Fruit fly (Drosophila melanogaster) whole organism, embryonic: Measurements from ENCODE around the gene RpL37A.
A peak's percentile ranks its signal among the peaks of the same experiment; 100 is the strongest.

ENCODE experiments used
- B-H1 ChIP-seq: fragments of 200-800 bp; sonication (Bioruptor generic); IDR thresholded peaks from 3 replicates; pipeline ENCODE4 v1.3.6; 2022; ENCODE audit warnings: missing biosample characterization, missing genetic modification characterization
- CG10267 ChIP-seq: fragments of 200-800 bp; sonication (Bioruptor generic); optimal IDR thresholded peaks from 2 replicates; lab custom pipeline; 2018; ENCODE audit warnings: missing biosample characterization, mild to moderate bottlenecking, missing genetic modification characterization, moderate library complexity
- CG10462 ChIP-seq: fragments of 200-800 bp; sonication (Bioruptor generic); optimal IDR thresholded peaks from 2 replicates; lab custom pipeline; 2016; ENCODE audit warnings: missing biosample characterization, missing genetic modification characterization
- CG11247 ChIP-seq: fragments of 200-800 bp; sonication (Bioruptor generic); IDR thresholded peaks from 2 replicates; pipeline ENCODE4 v1.3.6; 2022; ENCODE audit warnings: missing biosample characterization, missing genetic modification characterization
- CG11560 ChIP-seq: fragments of 200-800 bp; sonication (Bioruptor generic); IDR thresholded peaks from 3 replicates; pipeline ENCODE4 v1.3.6; 2022; ENCODE audit warnings: missing biosample characterization, missing genetic modification characterization
- CG14667 ChIP-seq: fragments of 200-800 bp; sonication (Bioruptor generic); IDR thresholded peaks from 2 replicates; pipeline ENCODE4 v1.3.6; 2022; ENCODE audit warnings: missing biosample characterization, missing genetic modification characterization
- CG15073 ChIP-seq: fragments of 200-800 bp; sonication (Bioruptor generic); optimal IDR thresholded peaks from 2 replicates; lab custom pipeline; 2016; ENCODE audit warnings: missing biosample characterization, missing genetic modification characterization
- CG1647 ChIP-seq: fragments of 200-800 bp; sonication (Bioruptor generic); optimal IDR thresholded peaks from 3 replicates; lab custom pipeline; 2016; ENCODE audit warnings: missing biosample characterization, missing genetic modification characterization
- CG16779 ChIP-seq: fragments of 200-800 bp; sonication (Bioruptor generic); IDR thresholded peaks from 2 replicates; pipeline ENCODE4 v1.3.6; 2022; ENCODE audit warnings: missing biosample characterization, missing genetic modification characterization
- CG17912 ChIP-seq: fragments of 200-800 bp; sonication (Bioruptor generic); optimal IDR thresholded peaks from 2 replicates; lab custom pipeline; 2018; ENCODE audit warnings: missing biosample characterization, mild to moderate bottlenecking, missing genetic modification characterization
- CG2116 ChIP-seq: fragments of 200-800 bp; sonication (Bioruptor generic); optimal IDR thresholded peaks from 3 replicates; lab custom pipeline; 2018; ENCODE audit warnings: missing biosample characterization, mild to moderate bottlenecking, missing genetic modification characterization
- CG4617 ChIP-seq: fragments of 200-800 bp; sonication (Bioruptor generic); optimal IDR thresholded peaks from 3 replicates; lab custom pipeline; 2016; ENCODE audit warnings: missing biosample characterization, missing genetic modification characterization, borderline replicate concordance
- CG6813 ChIP-seq: fragments of 200-800 bp; sonication (Bioruptor generic); optimal IDR thresholded peaks from 2 replicates; lab custom pipeline; 2017; ENCODE audit warnings: missing biosample characterization, missing genetic modification characterization, mild to moderate bottlenecking, moderate library complexity, missing genetic modification reagents
- CG7786 ChIP-seq: fragments of 200-800 bp; sonication (Bioruptor generic); optimal IDR thresholded peaks from 2 replicates; lab custom pipeline; 2016; ENCODE audit warnings: missing biosample characterization, missing genetic modification characterization
- CG7987 ChIP-seq: fragments of 200-800 bp; sonication (Bioruptor generic); optimal IDR thresholded peaks from 2 replicates; lab custom pipeline; 2018; ENCODE audit warnings: missing biosample characterization, mild to moderate bottlenecking, missing genetic modification characterization, moderate library complexity
- CG8089 ChIP-seq: fragments of 200-800 bp; sonication (Bioruptor generic); optimal IDR thresholded peaks from 3 replicates; lab custom pipeline; 2016; ENCODE audit warnings: missing biosample characterization, missing genetic modification characterization
- CG8290 ChIP-seq, 3 experiments: fragments of 200-800 bp; sonication (Bioruptor generic); optimal IDR thresholded peaks; 2 replicates each; lab custom pipeline; 2016 to 2019; ENCODE audit warnings: missing biosample characterization in 3 of 3, missing genetic modification characterization in 3 of 3, mild to moderate bottlenecking in 2 of 3, moderate library complexity in 1 of 3
- CG8359 ChIP-seq: fragments of 200-800 bp; sonication (Bioruptor generic); optimal IDR thresholded peaks from 2 replicates; lab custom pipeline; 2017; ENCODE audit warnings: missing biosample characterization, mild to moderate bottlenecking, missing genetic modification characterization, borderline replicate concordance
- CG8924 ChIP-seq: fragments of 200-800 bp; optimal IDR thresholded peaks from 3 replicates; lab custom pipeline; 2019; ENCODE audit warnings: missing biosample characterization, mild to moderate bottlenecking, missing genetic modification characterization, moderate library complexity
- CG9876 ChIP-seq: fragments of 200-800 bp; sonication (Bioruptor generic); optimal IDR thresholded peaks from 2 replicates; lab custom pipeline; 2016; ENCODE audit warnings: missing biosample characterization, missing genetic modification characterization
- D ChIP-seq, 2 experiments: fragments of 200-800 bp in 1 of 2; fragments of >200 bp in 1 of 2; sonication (Bioruptor generic) in 1 of 2; optimal IDR thresholded peaks; 2 replicates in 1 of 2; 3 replicates in 1 of 2; lab custom pipeline; 2017; ENCODE audit warnings: mild to moderate bottlenecking in 1 of 2, missing biosample characterization in 1 of 2, missing genetic modification characterization in 1 of 2, missing genetic modification reagents in 1 of 2
- HHEX ChIP-seq: fragments of 200-800 bp; sonication (Bioruptor generic); optimal IDR thresholded peaks from 3 replicates; lab custom pipeline; 2017; ENCODE audit warnings: missing biosample characterization, mild to moderate bottlenecking, missing genetic modification characterization, missing genetic modification reagents
- HLH54F ChIP-seq: fragments of 200-800 bp; sonication (Bioruptor generic); optimal IDR thresholded peaks from 3 replicates; lab custom pipeline; 2016; ENCODE audit warnings: missing biosample characterization, missing genetic modification characterization
- Hr3 ChIP-seq: fragments of 200-800 bp; sonication (Bioruptor generic); optimal IDR thresholded peaks from 3 replicates; lab custom pipeline; 2016; ENCODE audit warnings: missing biosample characterization, missing genetic modification characterization
- Kr ChIP-seq: fragments of 200-800 bp; sonication (Bioruptor generic); optimal IDR thresholded peaks from 2 replicates; lab custom pipeline; 2017; ENCODE audit warnings: missing biosample characterization, mild to moderate bottlenecking, missing genetic modification characterization
- Meics ChIP-seq: fragments of 200-800 bp; sonication (Bioruptor generic); optimal IDR thresholded peaks from 2 replicates; lab custom pipeline; 2017; ENCODE audit warnings: missing biosample characterization, mild to moderate bottlenecking, missing genetic modification characterization
- Opbp ChIP-seq: fragments of 200-800 bp; sonication (Bioruptor generic); IDR thresholded peaks from 3 replicates; pipeline ENCODE4 v1.3.6; 2022; ENCODE audit warnings: missing biosample characterization, missing genetic modification characterization; ENCODE audit not compliant: partially characterized antibody
- Scr ChIP-seq: fragments of 200-800 bp; sonication (Bioruptor generic); IDR thresholded peaks from 2 replicates; pipeline ENCODE4 v1.3.6; 2022; ENCODE audit warnings: missing biosample characterization, missing genetic modification characterization; ENCODE audit not compliant: partially characterized antibody
- TFAM ChIP-seq: fragments of 200-800 bp; sonication (Bioruptor generic); optimal IDR thresholded peaks from 2 replicates; lab custom pipeline; 2017; ENCODE audit warnings: missing biosample characterization, missing genetic modification characterization, inconsistent platforms
- Trl ChIP-seq, 3 experiments: fragments of >200 bp in 2 of 3; fragments of 200-800 bp in 1 of 3; sonication (Bioruptor generic) in 1 of 3; optimal IDR thresholded peaks; 2 replicates in 1 of 3; 3 replicates in 2 of 3; lab custom pipeline; 2016 to 2017; ENCODE audit warnings: missing biosample characterization in 1 of 3, missing genetic modification characterization in 1 of 3
- al ChIP-seq: fragments of 200-800 bp; sonication (Bioruptor generic); IDR thresholded peaks from 2 replicates; pipeline ENCODE4 v1.3.6; 2022; ENCODE audit warnings: missing biosample characterization, missing genetic modification characterization
- bab2 ChIP-seq: fragments of 200-800 bp; sonication (Bioruptor generic); optimal IDR thresholded peaks from 2 replicates; lab custom pipeline; 2016; ENCODE audit warnings: missing biosample characterization, missing genetic modification characterization
- bigmax ChIP-seq: fragments of 200-800 bp; sonication (Bioruptor generic); optimal IDR thresholded peaks from 2 replicates; lab custom pipeline; 2018; ENCODE audit warnings: missing biosample characterization, mild to moderate bottlenecking, missing genetic modification characterization
- bsh ChIP-seq, 2 experiments: fragments of 200-800 bp; sonication (Bioruptor generic); optimal IDR thresholded peaks; 2 replicates each; lab custom pipeline; 2017 to 2018; ENCODE audit warnings: mild to moderate bottlenecking in 2 of 2, missing biosample characterization in 2 of 2, missing genetic modification characterization in 2 of 2, moderate library complexity in 1 of 2
- crc ChIP-seq: fragments of 200-800 bp; sonication (Bioruptor generic); optimal IDR thresholded peaks from 2 replicates; lab custom pipeline; 2016; ENCODE audit warnings: missing biosample characterization, missing genetic modification characterization
- dmrt11E ChIP-seq: fragments of 200-800 bp; sonication (Bioruptor generic); optimal IDR thresholded peaks from 3 replicates; lab custom pipeline; 2018; ENCODE audit warnings: missing biosample characterization, mild to moderate bottlenecking, missing genetic modification characterization, moderate library complexity
- emc ChIP-seq: fragments of 200-800 bp; sonication (Bioruptor generic); optimal IDR thresholded peaks from 2 replicates; lab custom pipeline; 2016; ENCODE audit warnings: missing biosample characterization, missing genetic modification characterization
- fd64A ChIP-seq: fragments of 200-800 bp; sonication (Bioruptor generic); optimal IDR thresholded peaks from 3 replicates; lab custom pipeline; 2018; ENCODE audit warnings: missing biosample characterization, mild to moderate bottlenecking, missing genetic modification characterization
- fd96Cb ChIP-seq: fragments of 200-800 bp; sonication (Bioruptor generic); optimal IDR thresholded peaks from 2 replicates; lab custom pipeline; 2018; ENCODE audit warnings: missing biosample characterization, mild to moderate bottlenecking, missing genetic modification characterization, moderate library complexity
- lbe ChIP-seq: fragments of 200-800 bp; sonication (Bioruptor generic); optimal IDR thresholded peaks from 2 replicates; lab custom pipeline; 2016; ENCODE audit warnings: missing biosample characterization, mild to moderate bottlenecking, missing genetic modification characterization
- nmo ChIP-seq: fragments of 200-800 bp; sonication (Bioruptor generic); optimal IDR thresholded peaks from 2 replicates; lab custom pipeline; 2018; ENCODE audit warnings: missing biosample characterization, mild to moderate bottlenecking, missing genetic modification characterization, moderate library complexity
- otp ChIP-seq: fragments of 200-800 bp; sonication (Bioruptor generic); IDR thresholded peaks from 3 replicates; pipeline ENCODE4, ENCODE4 v1.3.6; 2022; ENCODE audit warnings: missing biosample characterization, missing genetic modification characterization
- p53 ChIP-seq: fragments of 200-800 bp; sonication (Bioruptor generic); optimal IDR thresholded peaks from 2 replicates; lab custom pipeline; 2016; ENCODE audit warnings: missing biosample characterization, missing genetic modification characterization
- pb ChIP-seq: fragments of 200-800 bp; sonication (Bioruptor generic); optimal IDR thresholded peaks from 3 replicates; lab custom pipeline; 2016; ENCODE audit warnings: missing biosample characterization, missing genetic modification characterization
- pho ChIP-seq: fragments of 200-800 bp; sonication (Bioruptor generic); optimal IDR thresholded peaks from 2 replicates; lab custom pipeline; 2016; ENCODE audit warnings: missing biosample characterization, missing genetic modification characterization
- repo ChIP-seq: fragments of 200-800 bp; sonication (Bioruptor generic); optimal IDR thresholded peaks from 2 replicates; lab custom pipeline; 2016; ENCODE audit warnings: missing biosample characterization, missing genetic modification characterization
- vnd ChIP-seq: fragments of 200-800 bp; sonication (Bioruptor generic); IDR thresholded peaks from 3 replicates; pipeline ENCODE4 v1.3.6; 2022; ENCODE audit warnings: missing biosample characterization, missing genetic modification characterization; ENCODE audit not compliant: partially characterized antibody
- wor ChIP-seq: fragments of 200-800 bp; sonication (Bioruptor generic); IDR thresholded peaks from 2 replicates; pipeline ENCODE4 v1.3.6; 2022; ENCODE audit warnings: missing biosample characterization, missing genetic modification characterization

RpL37A gene

dm6 chr2L:5052367-5052914 is 18.3 kb upstream of the RpL37A start, which contains the start of gene senju:
Gene senju, plus strand, starts transcription at chr2L:5052843.
- TF ChIP-seq HLH54F (peak; percentile 81), bsh (GFP tag; optimal IDR thresholded peaks at IDR 0.05; lab: Kevin White, UChicago) (peak; percentile 72 to 82), emc (GFP tag; lab: Kevin White, UChicago) (peak; percentile 78), Trl (optimal IDR thresholded peaks at IDR 0.05; lab: Kevin White, UChicago) (no peak), Trl (GFP tag; optimal IDR thresholded peaks at IDR 0.05; lab: Kevin White, UChicago) (peak; percentile 86), Opbp (GFP tag; lab: Robert Waterston, UW) (peak; percentile 100), HHEX (peak; percentile 80), wor (GFP tag; lab: Robert Waterston, UW) (no peak), CG10462 (GFP tag; lab: Kevin White, UChicago) (peak; percentile 82), nmo (GFP tag; lab: Kevin White, UChicago) (peak; percentile 65), CG6813 (GFP tag; lab: Kevin White, UChicago) (peak; percentile 79), fd64A (GFP tag; lab: Kevin White, UChicago) (peak; percentile 59), pho (peak; percentile 86), D (optimal IDR thresholded peaks at IDR 0.05; lab: Kevin White, UChicago) (peak; percentile 67), D (GFP tag; optimal IDR thresholded peaks at IDR 0.05; lab: Kevin White, UChicago) (peak; percentile 55), CG16779 (peak; percentile 53), CG2116 (GFP tag; lab: Kevin White, UChicago) (peak; percentile 67), bigmax (GFP tag; lab: Kevin White, UChicago) (peak; percentile 30), CG4617 (GFP tag; lab: Kevin White, UChicago) (peak; percentile 95), CG14667 (GFP tag; lab: Robert Waterston, UW) (peak; percentile 71), CG10267 (peak; percentile 99), repo (GFP tag; lab: Kevin White, UChicago) (peak; percentile 85), CG11247 (GFP tag; lab: Robert Waterston, UW) (peak; percentile 83), TFAM (GFP tag; lab: Kevin White, UChicago) (no peak), CG9876 (GFP tag; lab: Kevin White, UChicago) (peak; percentile 66), Hr3 (GFP tag; lab: Kevin White, UChicago) (peak; percentile 83), CG15073 (no peak), CG7786 (GFP tag; lab: Kevin White, UChicago) (peak; percentile 88), otp (GFP tag; lab: Robert Waterston, UW) (peak; percentile 57), p53 (peak; percentile 69), pb (GFP tag; lab: Kevin White, UChicago) (peak; percentile 79), CG1647 (GFP tag; lab: Kevin White, UChicago) (peak; percentile 45), Meics (peak; percentile 88), CG8089 (GFP tag; lab: Kevin White, UChicago) (peak; percentile 80), CG7987 (GFP tag; lab: Kevin White, UChicago) (peak; percentile 93), CG8359 (GFP tag; lab: Kevin White, UChicago) (peak; percentile 63), Kr (GFP tag; lab: Kevin White, UChicago) (peak; percentile 33), B-H1 (GFP tag; lab: Robert Waterston, UW) (peak; percentile 73), CG17912 (GFP tag; lab: Kevin White, UChicago) (peak; percentile 79), fd96Cb (tag; lab: Kevin White, UChicago) (peak; percentile 61), CG11560 (no peak), lbe (GFP tag; lab: Kevin White, UChicago) (peak; percentile 69), CG8290 (GFP tag; optimal IDR thresholded peaks at IDR 0.05; lab: Kevin White, UChicago) (peak; percentile 72), CG8290 (tag; optimal IDR thresholded peaks at IDR 0.05; lab: Kevin White, UChicago) (peak; percentile 33 to 91), vnd (peak; percentile 23; the same call in 1 of the 3 replicates), dmrt11E (peak; percentile 69), Scr (GFP tag; lab: Robert Waterston, UW) (peak; percentile 54), bab2 (GFP tag; lab: Kevin White, UChicago) (peak; percentile 91), CG8924 (tag; lab: Kevin White, UChicago) (peak; percentile 82), crc (GFP tag; lab: Kevin White, UChicago) (peak; percentile 73), al (GFP tag; lab: Robert Waterston, UW) (peak; percentile 39; the same call in 1 of the 2 replicates)
